Fruit fly (Drosophila melanogaster) whole organism, embryonic: Measurements from ENCODE around the gene put.
A peak's percentile ranks its signal among the peaks of the same experiment; 100 is the strongest.

Experiments
- Ada2b ChIP-seq: fragments of 200-800 bp; sonication (Bioruptor generic); IDR thresholded peaks from 2 replicates; pipeline ENCODE4 v1.3.6; 2022; ENCODE audit warnings: missing biosample characterization, missing genetic modification characterization
- BEAF-32 ChIP-seq: fragments of 200-800 bp; sonication (Bioruptor generic); optimal IDR thresholded peaks from 3 replicates; lab custom pipeline; 2017; ENCODE audit warnings: missing biosample characterization, missing genetic modification characterization, mild to moderate bottlenecking, moderate library complexity, missing genetic modification reagents
- Blimp-1 ChIP-seq: fragments of 200-800 bp; sonication (Bioruptor generic); optimal IDR thresholded peaks from 3 replicates; lab custom pipeline; 2018; ENCODE audit warnings: missing biosample characterization, missing genetic modification characterization, mild to moderate bottlenecking, moderate library complexity, missing genetic modification reagents
- CG11504 ChIP-seq: fragments of 200-800 bp; sonication (Bioruptor generic); optimal IDR thresholded peaks from 3 replicates; lab custom pipeline; 2019; ENCODE audit warnings: missing biosample characterization, mild to moderate bottlenecking, missing genetic modification characterization, moderate library complexity
- CG11695 ChIP-seq: fragments of 200-800 bp; sonication (Bioruptor generic); IDR thresholded peaks from 3 replicates; pipeline ENCODE4 v1.3.6; 2022; ENCODE audit warnings: missing biosample characterization, missing genetic modification characterization
- CG11696 ChIP-seq: fragments of 200-800 bp; sonication (Bioruptor generic); IDR thresholded peaks from 2 replicates; pipeline ENCODE4 v1.3.6; 2022; ENCODE audit warnings: missing biosample characterization, missing genetic modification characterization
- CG11723 ChIP-seq: fragments of 200-800 bp; sonication (Bioruptor generic); optimal IDR thresholded peaks from 2 replicates; lab custom pipeline; 2017; ENCODE audit warnings: missing biosample characterization, mild to moderate bottlenecking, missing genetic modification characterization
- CG12391 ChIP-seq: fragments of 200-800 bp; sonication (Bioruptor generic); optimal IDR thresholded peaks from 3 replicates; lab custom pipeline; 2018; ENCODE audit warnings: missing biosample characterization, mild to moderate bottlenecking, missing genetic modification characterization, moderate library complexity
- CG13424 ChIP-seq: fragments of 200-800 bp; sonication (Bioruptor generic); optimal IDR thresholded peaks from 2 replicates; lab custom pipeline; 2019; ENCODE audit warnings: missing biosample characterization, mild to moderate bottlenecking, missing genetic modification characterization, moderate library complexity
- CG15696 ChIP-seq: fragments of 200-800 bp; sonication (Bioruptor generic); optimal IDR thresholded peaks from 2 replicates; lab custom pipeline; 2019; ENCODE audit warnings: missing biosample characterization, mild to moderate bottlenecking, missing genetic modification characterization, moderate library complexity
- CG1603 ChIP-seq: fragments of 200-800 bp; sonication (Bioruptor generic); optimal IDR thresholded peaks from 2 replicates; lab custom pipeline; 2019; ENCODE audit warnings: missing biosample characterization, mild to moderate bottlenecking, missing genetic modification characterization, moderate library complexity
- CG17359 ChIP-seq: fragments of 200-800 bp; sonication (Bioruptor generic); optimal IDR thresholded peaks from 3 replicates; lab custom pipeline; 2018; ENCODE audit warnings: missing biosample characterization, mild to moderate bottlenecking, missing genetic modification characterization, moderate library complexity
- CG17829 ChIP-seq: fragments of 200-800 bp; optimal IDR thresholded peaks from 2 replicates; lab custom pipeline; 2019; ENCODE audit warnings: missing biosample characterization, mild to moderate bottlenecking, missing genetic modification characterization, moderate library complexity
- CG18262 ChIP-seq: fragments of 200-800 bp; optimal IDR thresholded peaks from 3 replicates; lab custom pipeline; 2019; ENCODE audit warnings: missing biosample characterization, mild to moderate bottlenecking, missing genetic modification characterization, moderate library complexity
- CG18476 ChIP-seq: fragments of 200-800 bp; sonication (Bioruptor generic); optimal IDR thresholded peaks from 2 replicates; lab custom pipeline; 2016; ENCODE audit warnings: missing biosample characterization, mild to moderate bottlenecking, missing genetic modification characterization
- CG2712 ChIP-seq: fragments of 200-800 bp; optimal IDR thresholded peaks from 3 replicates; lab custom pipeline; 2019; ENCODE audit warnings: missing biosample characterization, mild to moderate bottlenecking, missing genetic modification characterization, moderate library complexity
- CG30403 ChIP-seq: fragments of 200-800 bp; sonication (Bioruptor generic); optimal IDR thresholded peaks from 3 replicates; lab custom pipeline; 2016; ENCODE audit warnings: missing biosample characterization, missing genetic modification characterization
- CG32532 ChIP-seq: fragments of 200-800 bp; sonication (Bioruptor generic); IDR thresholded peaks from 2 replicates; pipeline ENCODE4 v1.3.6; 2022; ENCODE audit warnings: missing biosample characterization, missing genetic modification characterization
- CG3838 ChIP-seq: fragments of 200-800 bp; sonication (Bioruptor generic); optimal IDR thresholded peaks from 3 replicates; lab custom pipeline; 2016; ENCODE audit warnings: missing biosample characterization, missing genetic modification characterization
- CG42726 ChIP-seq: fragments of 200-800 bp; sonication (Bioruptor generic); IDR thresholded peaks from 2 replicates; pipeline ENCODE4 v1.3.6; 2022; ENCODE audit warnings: missing biosample characterization, missing genetic modification characterization; ENCODE audit not compliant: partially characterized antibody
- CG4617 ChIP-seq: fragments of 200-800 bp; sonication (Bioruptor generic); optimal IDR thresholded peaks from 3 replicates; lab custom pipeline; 2016; ENCODE audit warnings: missing biosample characterization, missing genetic modification characterization, borderline replicate concordance
- CG6254 ChIP-seq: fragments of 200-800 bp; sonication (Bioruptor generic); optimal IDR thresholded peaks from 3 replicates; lab custom pipeline; 2017; ENCODE audit warnings: mild to moderate bottlenecking, missing biosample characterization, missing genetic modification reagents, missing genetic modification characterization
- CG9817 ChIP-seq: fragments of 200-800 bp; sonication (Bioruptor generic); optimal IDR thresholded peaks from 2 replicates; lab custom pipeline; 2018; ENCODE audit warnings: missing biosample characterization, mild to moderate bottlenecking, missing genetic modification characterization, moderate library complexity
- D19B ChIP-seq: fragments of 200-800 bp; sonication (Bioruptor generic); optimal IDR thresholded peaks from 2 replicates; lab custom pipeline; 2017; ENCODE audit warnings: missing biosample characterization, mild to moderate bottlenecking, missing genetic modification characterization
- Drgx ChIP-seq: fragments of 200-800 bp; sonication (Bioruptor generic); IDR thresholded peaks from 2 replicates; pipeline ENCODE4 v1.3.6; 2022; ENCODE audit warnings: missing biosample characterization, missing genetic modification characterization
- Med ChIP-seq: fragments of 200-800 bp; sonication (Bioruptor generic); peaks from one replicate; lab custom pipeline; 2016; ENCODE audit warnings: missing biosample characterization, missing genetic modification characterization, mild to moderate bottlenecking, inconsistent platforms, moderate library complexity
- Meics ChIP-seq: fragments of 200-800 bp; sonication (Bioruptor generic); optimal IDR thresholded peaks from 2 replicates; lab custom pipeline; 2017; ENCODE audit warnings: missing biosample characterization, mild to moderate bottlenecking, missing genetic modification characterization
- Ptx1 ChIP-seq: fragments of 200-800 bp; sonication (Bioruptor generic); IDR thresholded peaks from 2 replicates; pipeline ENCODE4 v1.3.6; 2022; ENCODE audit warnings: missing biosample characterization, missing genetic modification characterization
- Sox102F ChIP-seq: fragments of 200-800 bp; sonication (Bioruptor generic); optimal IDR thresholded peaks from 2 replicates; lab custom pipeline; 2018; ENCODE audit warnings: missing biosample characterization, mild to moderate bottlenecking, missing genetic modification characterization, moderate library complexity
- Spps ChIP-seq: fragments of 200-800 bp; sonication (Bioruptor generic); optimal IDR thresholded peaks from 2 replicates; lab custom pipeline; 2018; ENCODE audit warnings: missing biosample characterization, mild to moderate bottlenecking, missing genetic modification characterization
- Xbp1 ChIP-seq: fragments of 200-800 bp; sonication (Bioruptor generic); optimal IDR thresholded peaks from 3 replicates; lab custom pipeline; 2016; ENCODE audit warnings: missing biosample characterization, mild to moderate bottlenecking, missing genetic modification characterization
- ap ChIP-seq: fragments of 200-800 bp; sonication (Bioruptor generic); IDR thresholded peaks from 2 replicates; pipeline ENCODE4 v1.3.6; 2022; ENCODE audit warnings: missing biosample characterization, missing genetic modification characterization
- bab2 ChIP-seq: fragments of 200-800 bp; sonication (Bioruptor generic); optimal IDR thresholded peaks from 2 replicates; lab custom pipeline; 2016; ENCODE audit warnings: missing biosample characterization, missing genetic modification characterization
- bbx ChIP-seq: fragments of 200-800 bp; sonication (Bioruptor generic); IDR thresholded peaks from 2 replicates; pipeline ENCODE4 v1.3.6; 2022; ENCODE audit warnings: missing biosample characterization, missing genetic modification characterization; ENCODE audit not compliant: partially characterized antibody
- bsh ChIP-seq, 2 experiments: fragments of 200-800 bp; sonication (Bioruptor generic); optimal IDR thresholded peaks; 2 replicates each; lab custom pipeline; 2017 to 2018; ENCODE audit warnings: mild to moderate bottlenecking in 2 of 2, missing biosample characterization in 2 of 2, missing genetic modification characterization in 2 of 2, moderate library complexity in 1 of 2
- btn ChIP-seq: fragments of 200-800 bp; sonication (Bioruptor generic); optimal IDR thresholded peaks from 2 replicates; lab custom pipeline; 2016; ENCODE audit warnings: missing biosample characterization, missing genetic modification characterization
- chif ChIP-seq, 2 experiments: fragments of 200-800 bp; sonication (Bioruptor generic); optimal IDR thresholded peaks; 3 replicates each; lab custom pipeline; 2016; ENCODE audit warnings: missing biosample characterization in 2 of 2, missing genetic modification characterization in 2 of 2
- dmrt99B ChIP-seq: fragments of 200-800 bp; sonication (Bioruptor generic); optimal IDR thresholded peaks from 2 replicates; lab custom pipeline; 2018; ENCODE audit warnings: missing biosample characterization, mild to moderate bottlenecking, missing genetic modification characterization, moderate library complexity
- fd64A ChIP-seq: fragments of 200-800 bp; sonication (Bioruptor generic); optimal IDR thresholded peaks from 3 replicates; lab custom pipeline; 2018; ENCODE audit warnings: missing biosample characterization, mild to moderate bottlenecking, missing genetic modification characterization
- gem ChIP-seq: fragments of 200-800 bp; sonication (Bioruptor generic); optimal IDR thresholded peaks from 2 replicates; lab custom pipeline; 2019; ENCODE audit warnings: missing biosample characterization, mild to moderate bottlenecking, missing genetic modification characterization, moderate library complexity
- jigr1 ChIP-seq: fragments of 200-800 bp; sonication (Bioruptor generic); IDR thresholded peaks from 3 replicates; pipeline ENCODE4 v1.3.6; 2022; ENCODE audit warnings: missing biosample characterization, missing genetic modification characterization
- nmo ChIP-seq: fragments of 200-800 bp; sonication (Bioruptor generic); optimal IDR thresholded peaks from 2 replicates; lab custom pipeline; 2018; ENCODE audit warnings: missing biosample characterization, mild to moderate bottlenecking, missing genetic modification characterization, moderate library complexity
- nom ChIP-seq: fragments of 200-800 bp; sonication (Bioruptor generic); optimal IDR thresholded peaks from 2 replicates; lab custom pipeline; 2017; ENCODE audit warnings: missing biosample characterization, missing genetic modification characterization, mild to moderate bottlenecking, moderate library complexity, missing genetic modification reagents
- phol ChIP-seq: fragments of 200-800 bp; sonication (Bioruptor generic); optimal IDR thresholded peaks from 3 replicates; lab custom pipeline; 2018; ENCODE audit warnings: missing biosample characterization, mild to moderate bottlenecking, missing genetic modification characterization, moderate library complexity
- run ChIP-seq: fragments of 200-800 bp; sonication (Bioruptor generic); optimal IDR thresholded peaks from 3 replicates; lab custom pipeline; 2018; ENCODE audit warnings: missing biosample characterization, mild to moderate bottlenecking, missing genetic modification characterization
- stc ChIP-seq: fragments of 200-800 bp; sonication (Bioruptor generic); IDR thresholded peaks from 2 replicates; pipeline ENCODE4 v1.3.6; 2022; ENCODE audit warnings: missing biosample characterization, missing genetic modification characterization
- toy ChIP-seq: fragments of 200-800 bp; sonication (Bioruptor generic); IDR thresholded peaks from 2 replicates; pipeline ENCODE4 v1.3.6; 2022; ENCODE audit warnings: missing biosample characterization, missing genetic modification characterization
- unpg ChIP-seq: fragments of 200-800 bp; sonication (Bioruptor generic); optimal IDR thresholded peaks from 3 replicates; lab custom pipeline; 2018; ENCODE audit warnings: missing biosample characterization, mild to moderate bottlenecking, missing genetic modification characterization, moderate library complexity
- yki ChIP-seq: fragments of >200 bp; optimal IDR thresholded peaks from 3 replicates; lab custom pipeline; 2018
- zen ChIP-seq: fragments of 200-800 bp; sonication (Bioruptor generic); optimal IDR thresholded peaks from 3 replicates; lab custom pipeline; 2018; ENCODE audit warnings: missing biosample characterization, mild to moderate bottlenecking, missing genetic modification characterization, moderate library complexity

The put gene

dm6 chr3R:14672915-14673314 is 47.4 kb upstream of the put start:
- TF ChIP-seq ap (0 out of 2 replicates have a peak, but pooled peaks have one; percentile 2), bab2 (GFP tag; lab: Kevin White, UChicago) (no peak), CG32532 (peak; percentile 6; the same call in 1 of the 2 replicates), nom (GFP tag; lab: Kevin White, UChicago) (peak; percentile 1), Spps (tag; lab: Kevin White, UChicago) (no peak), CG1603 (tag; lab: Kevin White, UChicago) (peak; percentile 12), CG9817 (tag; lab: Kevin White, UChicago) (no peak), CG3838 (no peak), stc (GFP tag; lab: Robert Waterston, UW) (peak; percentile 28; the same call in 1 of the 2 replicates), Sox102F (GFP tag; lab: Kevin White, UChicago) (peak; percentile 11), CG30403 (GFP tag; lab: Kevin White, UChicago) (peak; percentile 7), chif (GFP tag; optimal IDR thresholded peaks at IDR 0.05; lab: Kevin White, UChicago) (no peak), Med (peak; percentile 78), Ada2b (GFP tag; lab: Robert Waterston, UW) (0 out of 2 replicates have a peak, but pooled peaks have one; percentile 5), Drgx (peak; percentile 65), CG17359 (tag; lab: Kevin White, UChicago) (no peak), CG15696 (tag; lab: Kevin White, UChicago) (no peak), CG18476 (GFP tag; lab: Kevin White, UChicago) (no peak), CG11504 (tag; lab: Kevin White, UChicago) (peak; percentile 15), Blimp-1 (peak; percentile 6), phol (peak; percentile 6), dmrt99B (tag; lab: Kevin White, UChicago) (peak; percentile 19), CG18262 (tag; lab: Kevin White, UChicago) (peak; percentile 5), fd64A (GFP tag; lab: Kevin White, UChicago) (no peak), gem (tag; lab: Kevin White, UChicago) (peak; percentile 27), CG6254 (GFP tag; lab: Kevin White, UChicago) (peak; percentile 10), Meics (GFP tag; lab: Kevin White, UChicago) (no peak), yki (lab: Kevin White, UChicago) (no peak), CG17829 (tag; lab: Kevin White, UChicago) (peak; percentile 4), unpg (GFP tag; lab: Kevin White, UChicago) (peak; percentile 17), nmo (GFP tag; lab: Kevin White, UChicago) (peak; percentile 7), CG11696 (GFP tag; lab: Robert Waterston, UW) (peak; percentile 79), D19B (GFP tag; lab: Kevin White, UChicago) (no peak), Xbp1 (GFP tag; lab: Kevin White, UChicago) (no peak), CG11695 (GFP tag; lab: Robert Waterston, UW) (0 out of 3 replicates have a peak, but pooled peaks have one; percentile 9), bsh (GFP tag; optimal IDR thresholded peaks at IDR 0.05; lab: Kevin White, UChicago) (peak; percentile 2 to 22), jigr1 (no peak), CG2712 (tag; lab: Kevin White, UChicago) (peak; percentile 32)
- TF ChIP-seq, all 482 proteins: peak for 24

dm6 chr3R:14670840-14671239 is 45.3 kb upstream of the put start:
- peak; percentile 34 for TF ChIP-seq CG12391
- TF ChIP-seq zen (tag; lab: Kevin White, UChicago): peak; percentile 61
- peak; percentile 45 for TF ChIP-seq CG13424 (tag; lab: Kevin White, UChicago)
- no peak for TF ChIP-seq btn
- TF ChIP-seq BEAF-32 (GFP tag; lab: Kevin White, UChicago): no peak
- TF ChIP-seq Ptx1 (GFP tag; lab: Robert Waterston, UW): no peak
- no peak for TF ChIP-seq CG42726 (GFP tag; lab: Robert Waterston, UW)
- TF ChIP-seq run (tag; lab: Kevin White, UChicago): no peak
- no peak for TF ChIP-seq toy (GFP tag; lab: Robert Waterston, UW)
- no peak for TF ChIP-seq CG4617 (GFP tag; lab: Kevin White, UChicago)
- no peak for TF ChIP-seq bbx (GFP tag; lab: Robert Waterston, UW)
- no peak for TF ChIP-seq CG11723
